Fruit fly (Drosophila melanogaster): Measurements from ENCODE around the gene Pvf2.

The Pvf2 gene

dm6 chr2L:7026308-7026707 lies 58.1 kb downstream of the Pvf2 start:
- no peak for TF ChIP-seq psq (GFP tag; optimal IDR thresholded peaks at IDR 0.05)
- no peak for TF ChIP-seq Hr78 (GFP tag; optimal IDR thresholded peaks at IDR 0.05)
- TF ChIP-seq Rel (GFP tag; optimal IDR thresholded peaks at IDR 0.05): no peak
- TF ChIP-seq Rel (tag; optimal IDR thresholded peaks at IDR 0.05): peak; percentile 65
- TF ChIP-seq Dif (GFP tag; optimal IDR thresholded peaks at IDR 0.05; ENCODE audit: partially characterized antibody): no peak
- TF ChIP-seq Myc (optimal IDR thresholded peaks at IDR 0.05): no peak
- TF ChIP-seq Dfd (GFP tag; optimal IDR thresholded peaks at IDR 0.05): no peak

DNA sequence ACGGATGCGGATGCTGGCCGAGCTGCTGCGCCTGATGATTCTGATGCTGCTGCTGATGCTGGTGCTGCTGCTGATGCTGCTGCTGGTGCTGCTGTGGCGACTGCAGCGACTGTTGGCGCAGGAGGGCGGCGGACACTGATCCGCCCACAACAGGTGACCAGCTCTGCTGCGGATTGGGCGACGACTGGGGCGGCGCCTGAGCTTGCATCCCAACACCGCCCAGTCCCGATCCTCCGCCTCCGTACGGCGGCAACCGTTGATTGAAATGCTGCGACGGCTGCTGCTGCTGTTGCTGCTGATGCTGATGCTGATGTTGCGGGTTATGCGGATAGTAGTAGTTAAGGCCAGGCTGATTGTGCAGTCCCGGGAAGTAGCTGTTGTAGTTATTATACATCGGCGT lies 59.2 kb downstream of the Pvf2 start:
- TF ChIP-seq lola (GFP tag; optimal IDR thresholded peaks at IDR 0.05) (no peak), Dfd (GFP tag; optimal IDR thresholded peaks at IDR 0.05) (peak; percentile 95)

- TF ChIP-seq usp (GFP tag; optimal IDR thresholded peaks at IDR 0.05): no peak
- no peak for TF ChIP-seq Vsx2 (GFP tag; optimal IDR thresholded peaks at IDR 0.05; ENCODE audit: partially characterized antibody)
- no peak for TF ChIP-seq Hr83 (GFP tag; optimal IDR thresholded peaks at IDR 0.05; ENCODE audit: poor library complexity, severe bottlenecking)
- TF ChIP-seq rgr (GFP tag; optimal IDR thresholded peaks at IDR 0.05): peak; percentile 91
- TF ChIP-seq br (GFP tag; optimal IDR thresholded peaks at IDR 0.05): peak; percentile 92
- TF ChIP-seq Rel (GFP tag; optimal IDR thresholded peaks at IDR 0.05): no peak
- peak; percentile 39 for TF ChIP-seq Rel (tag; optimal IDR thresholded peaks at IDR 0.05)
- peak; percentile 91 for TF ChIP-seq OdsH (GFP tag; optimal IDR thresholded peaks at IDR 0.05)
- TF ChIP-seq CG9705 (GFP tag; optimal IDR thresholded peaks at IDR 0.05): no peak
- no peak for TF ChIP-seq Myc (optimal IDR thresholded peaks at IDR 0.05)
- TF ChIP-seq GATAd (GFP tag; optimal IDR thresholded peaks at IDR 0.05): no peak
- TF ChIP-seq Abd-B (GFP tag; optimal IDR thresholded peaks at IDR 0.05): no peak
- TF ChIP-seq brk (GFP tag; optimal IDR thresholded peaks at IDR 0.05): peak; percentile 43
- no peak for TF ChIP-seq pan (optimal IDR thresholded peaks at IDR 0.05)
- peak; percentile 48 for TF ChIP-seq Jra (GFP tag; optimal IDR thresholded peaks at IDR 0.05)
- peak; percentile 82 for TF ChIP-seq psq (GFP tag; optimal IDR thresholded peaks at IDR 0.05)
- no peak for TF ChIP-seq N (GFP tag; optimal IDR thresholded peaks at IDR 0.05)
- TF ChIP-seq HLH106 (tag; optimal IDR thresholded peaks at IDR 0.05): peak; percentile 66
- TF ChIP-seq dmrt93B (GFP tag; optimal IDR thresholded peaks at IDR 0.05): no peak
- TF ChIP-seq lola (GFP tag; optimal IDR thresholded peaks at IDR 0.05): no peak
- TF ChIP-seq h (GFP tag; optimal IDR thresholded peaks at IDR 0.05): peak; percentile 92
- no peak for TF ChIP-seq Dif (GFP tag; optimal IDR thresholded peaks at IDR 0.05; ENCODE audit: partially characterized antibody)
- peak; percentile 84 for TF ChIP-seq Hnf4 (GFP tag; optimal IDR thresholded peaks at IDR 0.05)
- TF ChIP-seq sv (GFP tag; optimal IDR thresholded peaks at IDR 0.05): peak; percentile 64
- no peak for TF ChIP-seq Hr78 (GFP tag; optimal IDR thresholded peaks at IDR 0.05)
- peak; percentile 53 for TF ChIP-seq Mio (GFP tag; optimal IDR thresholded peaks at IDR 0.05)
- TF ChIP-seq CrebA (GFP tag; optimal IDR thresholded peaks at IDR 0.05; ENCODE audit: borderline replicate concordance): no peak
- TF ChIP-seq foxo (GFP tag; optimal IDR thresholded peaks at IDR 0.05): peak; percentile 40 to 91
- no peak for TF ChIP-seq dl (GFP tag; optimal IDR thresholded peaks at IDR 0.05; ENCODE audit: insufficient read depth in 1 of 2, partially characterized antibody in 2 of 2)
- TF ChIP-seq jim (GFP tag; optimal IDR thresholded peaks at IDR 0.05): no peak
- no peak for TF ChIP-seq Dfd (GFP tag; optimal IDR thresholded peaks at IDR 0.05)
- peak; percentile 64 for TF ChIP-seq woc (GFP tag; optimal IDR thresholded peaks at IDR 0.05)
- TF ChIP-seq sage (GFP tag; optimal IDR thresholded peaks at IDR 0.05): peak; percentile 85
- TF ChIP-seq Sp1 (GFP tag; optimal IDR thresholded peaks at IDR 0.05): peak; percentile 89
- TF ChIP-seq ey (GFP tag; optimal IDR thresholded peaks at IDR 0.05): peak; percentile 92
- TF ChIP-seq tai (GFP tag; optimal IDR thresholded peaks at IDR 0.05): no peak
- TF ChIP-seq CG32264 (GFP tag; optimal IDR thresholded peaks at IDR 0.05): peak; percentile 75
- peak; percentile 56 for TF ChIP-seq dsf (GFP tag; optimal IDR thresholded peaks at IDR 0.05; ENCODE audit: borderline replicate concordance)
- TF ChIP-seq fru (GFP tag; optimal IDR thresholded peaks at IDR 0.05): peak; percentile 91
These were observed 60.7 kb downstream of the Pvf2 start, which contains the start of gene Gart for dm6 chr2L:7023614-7024259. TSS of gene Gart (minus strand) at chr2L:7023898.

All from whole organism, wandering third instar larva.